Fruit fly (Drosophila melanogaster): ENCODE measurements around the gene ttk.

Gene ttk

DNA sequence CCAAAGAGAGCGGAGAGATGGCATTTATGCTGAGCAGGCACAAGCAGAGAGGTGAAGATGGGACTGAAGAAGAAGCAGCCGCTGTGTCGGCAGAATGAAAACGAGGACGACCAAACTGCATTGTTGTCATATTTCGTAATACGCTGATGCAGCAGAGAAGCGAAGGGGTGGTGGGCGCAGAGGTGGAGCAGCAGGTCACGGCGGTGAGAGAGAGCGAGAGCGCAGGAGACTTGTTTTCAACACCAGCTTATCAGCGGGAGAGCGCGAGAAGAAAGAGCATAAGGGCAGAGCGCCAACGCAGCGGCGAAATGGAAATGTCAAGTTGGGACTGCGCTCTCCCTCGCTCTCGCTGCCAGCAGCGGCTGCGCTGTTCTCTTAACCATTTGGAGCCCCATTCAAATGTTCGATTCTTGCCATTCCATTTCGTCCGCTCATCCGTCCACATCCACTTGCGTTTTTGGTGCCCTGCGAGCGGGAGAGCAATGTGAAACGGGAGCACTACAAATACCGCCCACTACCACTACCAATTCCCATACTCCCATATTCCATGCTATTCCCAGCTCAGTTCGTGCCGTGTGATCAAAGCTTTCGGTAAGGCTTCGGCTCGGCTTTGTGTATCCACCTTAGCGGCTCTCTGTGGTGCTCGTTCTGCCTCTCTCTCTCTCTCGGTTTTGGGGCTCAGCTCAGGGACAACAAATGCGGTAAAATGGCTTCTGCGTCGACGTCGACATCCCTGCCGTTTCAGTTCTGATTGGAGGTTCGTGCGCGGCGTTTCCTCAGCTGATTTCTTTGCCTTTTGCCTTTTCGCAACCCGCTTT is at the start of gene ttk:
Gene ttk (plus strand): TSS at position 562 of the 818 bp plus-strand sequence.
- TF ChIP-seq CTCF (optimal IDR thresholded peaks at IDR 0.05) (no peak), CG8478 (optimal IDR thresholded peaks at IDR 0.05) (no peak)

DNA sequence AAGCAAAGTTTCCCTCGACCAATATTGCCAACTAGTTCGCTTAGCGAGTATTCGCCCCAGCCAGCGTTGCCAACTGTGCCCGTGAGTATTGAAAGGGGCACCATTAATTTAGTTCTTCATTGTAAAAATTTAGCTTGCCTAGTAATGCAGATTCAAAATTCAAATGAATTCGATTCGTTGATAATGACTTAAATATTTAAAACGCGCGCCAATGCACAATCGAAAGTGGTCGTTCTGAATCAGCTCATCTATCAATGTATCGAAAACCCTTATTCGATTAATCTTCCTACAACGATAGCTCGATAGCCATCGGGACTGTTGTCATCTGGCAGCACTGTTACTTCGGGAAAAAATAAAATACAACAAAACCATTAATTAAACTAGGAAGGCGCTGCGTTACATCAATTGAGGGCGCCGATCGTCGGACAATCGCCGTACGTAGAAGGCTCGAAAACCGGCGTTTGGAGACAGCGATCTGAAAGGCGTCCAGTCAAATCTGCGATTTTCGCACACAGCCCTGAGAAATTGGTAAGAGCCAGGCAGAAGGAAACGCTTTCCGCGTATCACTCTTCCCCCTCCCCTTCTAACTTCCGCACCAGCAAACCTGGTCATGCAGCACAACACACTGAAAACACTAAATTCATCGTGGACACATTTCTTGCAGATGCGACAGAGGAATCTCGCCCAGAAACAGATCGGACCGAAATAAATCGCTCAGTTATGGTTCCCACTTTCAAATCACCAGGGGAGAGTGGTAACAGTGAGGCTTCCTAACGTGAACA is 44.3 kb upstream of the ttk start, which contains the start of gene Zmynd8:
Gene Zmynd8 (plus strand): TSS at position 313 of the 782 bp plus-strand sequence.
- TF ChIP-seq CG8478 (optimal IDR thresholded peaks at IDR 0.05) (no peak), CTCF (optimal IDR thresholded peaks at IDR 0.05) (peak; percentile 36)

DNA sequence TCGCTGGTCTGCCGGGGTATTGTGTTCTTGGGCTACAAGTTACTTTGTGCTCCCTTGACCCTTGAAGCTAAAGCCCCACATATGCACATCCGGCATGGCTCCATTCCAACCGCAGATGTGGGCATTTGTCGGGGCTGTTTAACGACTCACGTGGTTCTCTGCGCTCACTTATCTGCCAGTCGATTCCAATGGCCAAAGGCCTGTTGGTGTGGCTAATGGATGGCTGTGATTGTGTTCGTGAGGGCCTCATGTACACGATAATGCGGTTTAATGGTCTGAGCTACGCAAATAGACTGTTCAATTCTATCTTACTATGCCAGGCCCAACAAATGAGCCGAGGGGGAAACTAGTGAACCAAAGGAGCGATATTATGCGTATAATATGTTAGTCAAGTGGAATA is 41.0 kb upstream of the ttk start:
- TF ChIP-seq CG8478 (optimal IDR thresholded peaks at IDR 0.05), result no peak
- no peak for TF ChIP-seq CTCF (optimal IDR thresholded peaks at IDR 0.05)

DNA sequence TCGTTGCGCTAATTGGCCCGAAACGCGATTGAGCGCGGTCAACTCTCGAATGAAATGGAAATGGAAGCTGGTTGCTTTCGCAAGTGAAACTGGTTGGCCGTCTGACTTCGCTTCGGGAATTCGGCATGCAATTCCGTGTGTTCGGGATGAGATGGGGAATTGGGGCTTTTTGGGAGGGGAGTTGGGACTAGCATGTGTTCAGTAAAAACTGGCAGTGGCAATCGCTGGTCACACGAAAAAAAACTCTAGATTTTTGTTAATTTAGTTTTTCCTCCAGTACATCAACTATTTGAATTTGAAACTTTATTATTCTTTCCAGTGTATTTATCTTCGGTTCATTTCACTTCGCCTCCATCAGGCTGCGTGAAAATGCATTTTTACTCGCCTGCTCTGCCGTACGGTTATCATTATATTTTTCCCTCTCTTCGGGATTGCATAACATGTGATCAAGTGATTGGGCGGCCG is 33.8 kb upstream of the ttk start, which contains the start of gene CG11550:
Gene CG11550 (minus strand): TSS at position 51 of the 465 bp plus-strand sequence.
- TF ChIP-seq CTCF (optimal IDR thresholded peaks at IDR 0.05) (no peak), CG8478 (optimal IDR thresholded peaks at IDR 0.05) (no peak)

DNA sequence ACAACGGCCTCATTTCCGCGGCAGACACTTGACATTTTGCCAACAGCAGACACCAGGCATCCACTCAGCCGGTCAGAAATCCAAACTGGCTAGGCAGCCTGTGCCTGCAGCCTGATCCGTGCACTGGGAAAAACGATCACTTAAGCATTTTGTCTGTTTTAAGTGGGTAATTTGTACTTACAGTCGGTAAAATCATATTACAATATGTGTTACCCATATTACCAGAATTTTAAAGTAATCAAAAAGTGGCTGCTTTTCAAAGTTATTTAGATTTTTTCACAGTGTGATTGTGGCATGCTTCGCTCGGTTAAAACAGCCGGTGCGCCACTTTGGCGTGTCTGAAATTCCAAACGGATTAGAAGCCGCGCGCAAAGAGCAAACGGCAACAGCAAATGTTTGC is 32.9 kb upstream of the ttk start:
- no peak for TF ChIP-seq CTCF (optimal IDR thresholded peaks at IDR 0.05)
- no peak for TF ChIP-seq CG8478 (optimal IDR thresholded peaks at IDR 0.05)

DNA sequence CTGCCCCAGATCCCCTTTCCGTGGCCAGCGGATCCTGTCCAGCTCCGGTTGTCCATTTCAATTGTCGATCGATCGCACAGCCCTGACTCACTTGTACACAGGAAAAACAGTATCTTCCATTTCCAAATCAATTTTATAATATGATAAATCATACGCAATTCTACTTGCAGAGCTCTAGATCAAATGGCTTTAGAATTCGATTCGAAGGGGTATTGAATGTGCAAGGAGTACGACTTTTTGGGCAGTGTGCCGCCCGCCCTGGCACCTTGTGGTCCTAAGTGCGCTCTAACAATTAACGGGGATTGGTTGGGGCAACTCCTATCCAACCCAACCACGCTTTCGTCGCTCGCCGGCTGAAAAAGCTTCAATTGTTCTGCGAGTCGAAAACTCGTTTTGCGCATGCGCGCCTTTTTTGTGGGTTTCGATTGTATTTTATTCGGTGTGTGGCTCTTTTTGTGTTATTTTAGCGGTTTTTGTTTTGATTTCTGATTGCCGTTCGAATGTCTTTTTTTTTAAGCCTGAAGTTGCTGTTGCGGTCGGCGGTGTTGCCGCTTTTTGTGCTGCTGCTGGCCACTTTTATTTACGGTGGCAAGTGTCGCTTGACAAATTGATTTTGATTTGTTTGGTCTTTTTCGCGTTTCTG is 31.4 kb upstream of the ttk start:
- TF ChIP-seq CG8478 (optimal IDR thresholded peaks at IDR 0.05) (no peak), CTCF (optimal IDR thresholded peaks at IDR 0.05) (no peak)

DNA sequence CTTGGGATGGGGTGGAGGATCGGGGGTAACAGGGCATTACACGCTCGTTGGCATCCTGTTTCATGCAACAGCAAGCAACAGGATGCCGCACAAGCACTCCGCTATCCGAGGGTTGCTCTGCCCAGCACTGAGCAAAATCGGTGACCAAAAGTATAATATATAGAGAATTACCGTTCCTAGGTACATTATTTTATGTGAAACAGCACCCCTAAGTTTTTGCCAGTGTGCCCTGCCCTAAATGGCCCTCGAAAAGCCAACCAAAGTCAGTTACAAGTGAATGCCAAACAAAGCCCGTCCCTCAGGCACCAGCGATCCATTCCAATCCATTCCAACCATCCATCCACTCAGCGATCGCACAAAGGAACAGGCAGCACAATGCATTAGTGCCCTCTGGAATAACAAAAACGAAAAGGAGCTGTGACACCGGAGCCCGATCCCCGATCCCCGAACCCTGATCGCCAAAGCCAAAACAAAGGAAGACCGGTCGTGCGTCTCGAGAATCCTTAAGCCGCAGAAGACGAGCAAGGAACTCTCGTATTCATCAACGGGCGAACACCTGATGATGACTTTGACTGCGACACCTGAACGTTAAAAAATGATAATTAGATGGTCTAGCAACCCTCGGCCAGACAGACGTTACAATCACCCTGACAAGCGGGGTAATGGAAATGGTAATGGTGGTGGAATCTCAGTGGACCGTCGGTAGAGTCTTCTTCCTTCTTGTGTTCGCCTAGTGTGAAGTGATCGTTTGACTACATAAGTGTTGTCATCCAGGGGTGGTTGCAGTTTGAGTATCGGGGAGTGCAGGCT is 30.4 kb upstream of the ttk start:
- TF ChIP-seq CG8478 (optimal IDR thresholded peaks at IDR 0.05), result no peak
- no peak for TF ChIP-seq CTCF (optimal IDR thresholded peaks at IDR 0.05)

DNA sequence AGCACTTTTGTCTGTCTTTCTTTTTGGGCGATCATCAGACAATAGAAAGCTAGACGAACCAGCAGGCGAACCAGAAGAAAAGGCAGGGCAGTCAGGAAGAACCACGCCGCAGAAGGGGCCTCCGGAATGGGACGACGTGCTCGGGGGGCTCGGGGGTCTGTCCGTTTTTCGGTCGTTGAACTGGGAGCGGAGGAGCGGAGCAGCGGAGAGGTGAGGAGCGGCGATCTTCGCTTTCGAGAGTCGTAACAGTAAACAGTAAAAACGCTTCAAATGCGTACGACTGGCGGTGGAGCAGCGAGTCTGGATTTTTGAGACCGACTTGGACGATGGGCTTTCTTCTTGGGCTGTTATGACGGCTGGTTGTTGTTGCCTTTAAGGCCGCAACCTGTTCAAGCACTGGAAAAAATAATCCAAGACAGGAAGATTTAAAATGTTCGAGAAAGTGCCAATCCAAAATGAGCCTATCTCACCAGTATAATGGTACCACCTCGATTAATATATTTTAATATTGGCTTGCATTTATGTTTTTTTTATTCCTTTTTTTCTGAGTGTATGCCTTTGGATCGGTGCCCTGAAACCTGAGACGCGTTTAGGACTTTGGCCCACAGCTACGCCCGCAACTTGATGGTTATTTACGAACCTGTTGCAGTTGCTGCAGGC is 26.8 kb upstream of the ttk start:
- TF ChIP-seq CTCF (optimal IDR thresholded peaks at IDR 0.05) (no peak), CG8478 (optimal IDR thresholded peaks at IDR 0.05) (no peak)

DNA sequence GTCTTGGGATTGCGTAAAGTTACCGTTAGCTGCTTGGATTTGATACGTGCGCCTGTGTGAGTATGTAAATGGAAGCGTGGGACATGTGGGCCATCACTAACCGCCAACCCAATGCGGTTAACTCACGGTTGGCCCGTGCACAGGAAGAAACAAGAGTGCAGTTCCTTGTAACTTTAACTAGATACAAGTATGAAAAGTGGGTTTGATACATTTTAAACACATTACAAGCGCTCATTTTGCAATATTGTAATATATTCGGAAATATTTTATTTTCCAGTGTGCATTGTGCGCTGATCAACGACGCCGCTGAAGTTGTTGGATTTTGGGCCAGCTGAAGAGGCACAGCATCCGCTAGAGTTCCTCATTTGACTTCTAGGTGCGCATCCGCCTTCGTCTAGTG is 25.9 kb upstream of the ttk start:
- no peak for TF ChIP-seq CTCF (optimal IDR thresholded peaks at IDR 0.05)
- no peak for TF ChIP-seq CG8478 (optimal IDR thresholded peaks at IDR 0.05)

DNA sequence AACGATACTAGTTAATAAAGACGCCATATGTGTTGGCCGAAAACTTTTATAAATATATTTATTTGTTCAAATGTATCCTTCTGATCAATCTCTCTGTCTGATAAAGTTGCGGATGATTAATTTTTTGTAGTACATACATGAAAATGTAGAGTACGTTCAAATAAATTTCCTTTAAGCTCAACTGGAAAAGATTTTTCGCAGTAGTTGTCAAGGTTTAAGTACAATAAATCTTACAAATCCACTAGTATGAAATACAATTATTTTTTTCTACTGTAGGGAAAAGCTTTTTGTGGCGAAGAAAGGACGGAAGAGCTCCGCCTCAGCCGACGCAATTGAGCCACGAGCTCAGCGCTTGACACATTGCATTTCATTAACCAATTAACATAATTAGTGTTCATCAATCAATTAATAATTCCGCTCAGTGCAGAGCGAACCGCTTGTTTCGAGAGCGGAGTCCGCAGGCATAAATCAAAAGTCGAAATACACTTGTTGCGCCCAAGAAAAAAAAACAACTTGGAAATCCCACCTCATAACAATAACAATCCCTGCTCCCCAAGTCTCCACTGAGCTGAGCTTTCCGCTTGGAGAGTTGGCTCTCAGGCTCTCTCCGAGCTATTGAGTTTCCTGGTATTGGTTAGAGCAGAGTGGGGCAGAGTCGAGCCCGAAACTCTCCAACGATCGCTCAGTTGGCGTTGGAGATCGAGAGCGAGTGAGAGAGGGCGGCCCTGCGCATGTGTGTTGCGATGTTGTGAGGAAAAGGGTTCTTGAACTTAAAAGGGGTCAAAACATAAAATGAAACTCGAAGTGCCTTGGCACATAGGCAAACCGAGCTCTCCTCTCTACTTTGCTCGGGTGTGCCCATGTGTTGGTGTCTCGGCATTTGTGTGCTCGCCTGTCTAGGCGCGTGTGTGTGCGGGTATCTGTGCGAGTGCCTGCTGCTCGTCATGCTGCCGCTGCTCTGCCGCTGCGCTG is 24.7 kb upstream of the ttk start:
- TF ChIP-seq CG8478 (optimal IDR thresholded peaks at IDR 0.05) (no peak), CTCF (optimal IDR thresholded peaks at IDR 0.05) (no peak)

DNA sequence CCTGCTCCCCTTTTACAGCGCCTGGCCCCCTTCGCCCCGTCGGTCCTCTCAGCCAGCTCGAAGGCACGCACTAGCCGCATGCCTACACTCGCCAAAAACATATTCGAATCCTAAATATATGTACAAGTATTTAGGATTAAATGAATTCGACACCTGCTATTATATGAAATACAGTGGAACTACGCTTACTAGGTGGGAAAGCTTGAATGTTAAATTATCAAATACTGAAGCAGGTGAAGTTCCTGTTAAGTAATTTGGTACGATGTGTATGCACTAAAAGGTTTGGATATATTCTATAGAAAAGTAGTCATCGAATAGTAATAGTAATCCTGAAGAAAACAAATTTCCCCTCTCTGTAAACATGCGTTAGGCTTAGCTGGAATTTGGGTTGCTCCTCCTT is 23.9 kb upstream of the ttk start:
- TF ChIP-seq CG8478 (optimal IDR thresholded peaks at IDR 0.05), result no peak
- TF ChIP-seq CTCF (optimal IDR thresholded peaks at IDR 0.05), result no peak

DNA sequence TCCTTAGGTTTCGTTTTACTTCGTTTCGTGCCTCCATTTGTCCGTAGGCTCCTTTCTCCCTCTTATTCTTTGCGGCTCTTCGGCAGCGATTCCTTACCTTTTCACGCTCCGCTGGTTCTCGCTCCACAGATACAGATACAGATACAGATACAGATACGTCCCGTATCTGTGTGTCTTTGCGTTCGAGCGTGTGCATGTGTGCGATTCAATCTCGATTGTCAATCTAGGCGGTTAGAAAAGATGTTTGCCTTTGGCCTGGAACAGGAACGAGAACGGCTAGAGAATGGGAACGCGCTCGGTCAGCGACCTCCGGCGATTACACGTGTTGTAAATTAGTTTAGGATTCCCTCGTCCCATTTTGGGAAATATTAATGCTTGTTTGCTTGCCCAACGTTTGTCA is 23.2 kb upstream of the ttk start:
- TF ChIP-seq CTCF (optimal IDR thresholded peaks at IDR 0.05), result no peak
- TF ChIP-seq CG8478 (optimal IDR thresholded peaks at IDR 0.05), result no peak

DNA sequence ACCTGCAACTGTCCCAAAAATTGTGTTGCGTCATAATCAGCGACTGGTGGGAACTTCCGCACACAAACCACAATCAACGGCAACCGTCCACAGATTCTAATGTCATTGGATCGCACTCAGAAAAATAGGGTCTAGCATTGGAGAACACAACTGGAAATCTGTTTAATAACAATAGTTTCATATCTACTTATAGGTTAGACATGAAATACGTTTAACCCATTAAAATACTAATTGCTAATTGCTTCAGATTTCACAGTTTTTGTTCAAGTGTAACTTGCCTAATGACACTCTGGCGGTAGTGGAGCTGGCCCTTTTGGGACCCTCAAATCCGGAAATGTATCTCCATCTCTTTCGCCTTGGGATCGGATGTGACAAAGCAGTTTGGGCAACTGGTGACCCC is 17.0 kb upstream of the ttk start:
- no peak for TF ChIP-seq CG8478 (optimal IDR thresholded peaks at IDR 0.05)
- no peak for TF ChIP-seq CTCF (optimal IDR thresholded peaks at IDR 0.05)

Measured in S2 (cell line).